Worm (Caenorhabditis elegans) whole organism, L2 larva: Measurements from ENCODE around the gene twk-9.

Source experiments
- ama-1 ChIP-seq: fragments of 150-350 bp; optimal IDR thresholded peaks from 2 replicates; lab custom pipeline; 2018; ENCODE audit warnings: inconsistent platforms
- blmp-1 ChIP-seq: sonication (generic microtip); optimal IDR thresholded peaks from 2 replicates; lab custom pipeline; 2017; ENCODE audit warnings: missing genetic modification characterization, mild to moderate bottlenecking, missing compliant biosample characterization, antibody characterized with exemption, moderate library complexity; ENCODE audit not compliant: insufficient read depth
- egl-27 ChIP-seq: sonication (generic microtip); optimal IDR thresholded peaks from 3 replicates; lab custom pipeline; 2017; ENCODE audit warnings: missing biosample characterization, missing genetic modification reagents, missing genetic modification characterization
- fos-1 ChIP-seq: fragments of 150-350 bp; optimal IDR thresholded peaks from 2 replicates; lab custom pipeline; 2014; ENCODE audit warnings: missing biosample characterization, missing genetic modification characterization
- lin-13 ChIP-seq: fragments of 150-350 bp; optimal IDR thresholded peaks from 2 replicates; lab custom pipeline; 2014; ENCODE audit warnings: missing biosample characterization, missing genetic modification reagents, missing genetic modification characterization
- lin-39 ChIP-seq: fragments of 150-350 bp; optimal IDR thresholded peaks from 2 replicates; lab custom pipeline; 2014; ENCODE audit warnings: missing biosample characterization, missing genetic modification reagents, missing genetic modification characterization
- nhr-11 ChIP-seq: fragments of 150-350 bp; optimal IDR thresholded peaks from 2 replicates; lab custom pipeline; 2014; ENCODE audit warnings: missing biosample characterization, missing genetic modification characterization
- ztf-1 ChIP-seq: fragments of 200-800 bp; sonication (Bioruptor generic); conservative IDR thresholded peaks from 2 replicates; pipeline ENCODE4 v1.3.6; 2022; ENCODE audit warnings: missing genetic modification characterization, missing compliant biosample characterization
- ztf-11 ChIP-seq: sonication (generic microtip); optimal IDR thresholded peaks from 2 replicates; lab custom pipeline; 2017; ENCODE audit warnings: missing biosample characterization, missing genetic modification characterization

DNA sequence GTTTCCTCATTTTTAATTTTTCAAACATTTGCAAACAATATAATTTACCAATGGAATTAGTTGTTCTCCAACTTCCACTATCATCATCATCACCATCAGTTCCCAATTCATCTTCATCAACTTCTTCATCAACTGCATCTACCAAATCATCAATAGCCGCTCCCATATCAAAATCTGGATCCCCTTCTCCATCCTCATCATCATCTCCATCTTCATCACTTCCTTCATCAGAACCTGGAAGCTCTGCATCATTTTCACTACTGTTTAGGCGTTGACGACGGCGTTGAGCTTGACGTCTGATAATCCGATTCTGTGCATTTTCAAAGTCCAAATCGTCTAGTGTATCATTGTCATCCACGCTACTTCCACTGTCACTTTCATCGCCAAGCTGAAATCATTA, 4.9 kb downstream of the twk-9 start:
- no peak for TF ChIP-seq lin-39 (tag; lab: Kevin White, UChicago)
- TF ChIP-seq fos-1 (tag; lab: Kevin White, UChicago) = no peak
- no peak for TF ChIP-seq ama-1 (lab: Kevin White, UChicago)
- TF ChIP-seq blmp-1 (tag; lab: Kevin White, UChicago) = no peak
- no peak for TF ChIP-seq ztf-1 (GFP tag; lab: Robert Waterston, UW)
- no peak for TF ChIP-seq ztf-11 (tag; lab: Kevin White, UChicago)
- TF ChIP-seq lin-13 = no peak
- TF ChIP-seq egl-27 (tag; lab: Kevin White, UChicago) = no peak
- TF ChIP-seq nhr-11 (tag; lab: Kevin White, UChicago) = no peak
